Fruit fly (Drosophila melanogaster): ENCODE data around the gene kon.

dm6 chr2L:18499900-18500299 is 3.9 kb downstream of the kon start:
- TF ChIP-seq Myc (optimal IDR thresholded peaks at IDR 0.05) = no peak
- TF ChIP-seq insv (optimal IDR thresholded peaks at IDR 0.05) = no peak
- TF ChIP-seq h (optimal IDR thresholded peaks at IDR 0.05) = no peak
- TF ChIP-seq ttk (optimal IDR thresholded peaks at IDR 0.05) = no peak
